Worm (Caenorhabditis elegans): Measurements from ENCODE around the gene F40B5.2.
"Not testable (repeated sequence)": the region's sequence is repeated elsewhere in the genome, so short reads cannot be mapped to it uniquely, and the experiment has no call there.

ce11 chrX:8410754-8411153 lies 43.1 kb downstream of the F40B5.2 start, which contains the start of gene F08F1.9:
- TF ChIP-seq med-1 (GFP tag; optimal IDR thresholded peaks at IDR 0.05; ENCODE audit: insufficient read depth); flt-1 (GFP tag; IDR thresholded peaks at IDR 0.05); ref-1 (GFP tag; conservative IDR thresholded peaks at IDR 0.05); tab-1 (GFP tag; IDR thresholded peaks at IDR 0.05): not testable (repeated sequence)
